Worm (Caenorhabditis elegans): ENCODE measurements around the gene rsp-4.
"Not testable (repeated sequence)": the region's sequence is repeated elsewhere in the genome, so short reads cannot be mapped to it uniquely, and the experiment has no call there.

rsp-4 gene

DNA sequence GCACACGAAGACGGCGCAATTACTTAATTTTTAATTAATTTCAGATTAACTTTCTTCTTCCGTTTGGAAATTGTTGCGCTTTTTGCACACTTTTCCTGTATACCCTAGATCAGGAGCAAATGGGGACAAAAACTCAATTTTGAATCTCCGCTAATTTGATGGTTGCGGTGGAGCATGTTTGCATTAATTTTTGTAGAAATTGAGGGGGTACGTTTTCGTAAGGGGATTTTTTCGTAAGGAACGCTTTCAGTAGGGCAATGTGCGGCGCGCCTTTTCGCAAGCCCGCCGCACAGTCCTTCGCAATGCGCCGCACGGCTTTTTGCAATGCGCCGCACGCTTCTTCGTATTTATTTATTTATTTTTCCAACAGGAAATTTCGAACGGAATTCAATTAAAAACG lies 42.3 kb downstream of the rsp-4 start (continued):
- peak; percentile 57; the same call in 1 of the 2 replicates for TF ChIP-seq attf-6 (GFP tag; IDR thresholded peaks at IDR 0.05)
- peak; percentile 70 for TF ChIP-seq F33H1.4 (GFP tag; IDR thresholded peaks at IDR 0.05)
- TF ChIP-seq madf-6 (GFP tag; IDR thresholded peaks at IDR 0.05) = peak; percentile 82
- peak; percentile 63; the same call in 1 of the 2 replicates for TF ChIP-seq Y67H2A.10 (GFP tag; conservative IDR thresholded peaks at IDR 0.05)
- TF ChIP-seq lir-1 (GFP tag; conservative IDR thresholded peaks at IDR 0.05) = peak; percentile 57; the same call in 1 of the 2 replicates
- peak; percentile 53 for TF ChIP-seq efl-1 (GFP tag; optimal IDR thresholded peaks at IDR 0.05)
- TF ChIP-seq B0019.2 (GFP tag; conservative IDR thresholded peaks at IDR 0.05) = peak; percentile 78
- peak; percentile 74 for TF ChIP-seq hmg-1.2 (GFP tag; IDR thresholded peaks at IDR 0.05)
- TF ChIP-seq lin-35 (GFP tag; optimal IDR thresholded peaks at IDR 0.05) = peak in 1 of 3 experiments; percentile 73
- not testable (repeated sequence) for TF ChIP-seq snpc-4 (GFP tag; optimal IDR thresholded peaks at IDR 0.05)
- TF ChIP-seq snpc-4 (tag; optimal IDR thresholded peaks at IDR 0.05) = peak in 1 of 4 experiments; percentile 36
- TF ChIP-seq lsl-1 (GFP tag; optimal IDR thresholded peaks at IDR 0.05) = peak; percentile 63
- peak; percentile 1 for TF ChIP-seq nhr-80 (tag; optimal IDR thresholded peaks at IDR 0.05)
- peak; percentile 100 for TF ChIP-seq C06A6.2 (GFP tag; conservative IDR thresholded peaks at IDR 0.05)

DNA sequence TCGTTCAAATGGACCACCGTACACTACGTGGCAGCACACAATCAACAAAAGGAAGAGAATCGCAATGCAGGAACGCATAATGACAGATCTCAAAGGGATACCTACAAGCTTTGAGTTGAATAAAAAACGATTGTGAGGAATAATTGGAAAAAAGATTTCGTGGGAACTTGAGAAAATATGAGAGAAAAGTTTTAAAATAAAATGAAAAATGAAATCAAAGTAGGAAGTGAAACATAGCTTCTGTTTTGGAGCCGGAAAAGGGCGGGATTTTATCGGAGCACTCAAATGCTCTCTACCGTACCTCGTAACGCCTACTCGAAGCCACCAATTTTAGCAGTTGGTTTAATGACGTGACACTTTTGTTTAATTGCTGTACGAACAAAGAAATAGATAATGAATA lies 43.9 kb downstream of the rsp-4 start, which contains the start of gene F09E5.14:
Gene F09E5.14 (minus strand): TSS at position 101 of the 400 bp plus-strand sequence.
- TF ChIP-seq dpl-1 (GFP tag; optimal IDR thresholded peaks at IDR 0.05) (no peak), nhr-27 (tag; optimal IDR thresholded peaks at IDR 0.05) (no peak), lag-1 (GFP tag; IDR thresholded peaks at IDR 0.05) (no peak), Y67H2A.10 (GFP tag; conservative IDR thresholded peaks at IDR 0.05) (no peak), egrh-3 (GFP tag; IDR thresholded peaks at IDR 0.05) (no peak), snpc-1.1 (tag; optimal IDR thresholded peaks at IDR 0.05; ENCODE audit: insufficient read depth) (no peak), F55B11.4 (tag; optimal IDR thresholded peaks at IDR 0.05; ENCODE audit: borderline replicate concordance, insufficient read depth) (no peak), hmg-20 (GFP tag; IDR thresholded peaks at IDR 0.05) (no peak), B0035.1 (tag; optimal IDR thresholded peaks at IDR 0.05) (no peak), mes-4 (tag; optimal IDR thresholded peaks at IDR 0.05) (no peak), hmg-1.2 (GFP tag; IDR thresholded peaks at IDR 0.05) (no peak)

DNA sequence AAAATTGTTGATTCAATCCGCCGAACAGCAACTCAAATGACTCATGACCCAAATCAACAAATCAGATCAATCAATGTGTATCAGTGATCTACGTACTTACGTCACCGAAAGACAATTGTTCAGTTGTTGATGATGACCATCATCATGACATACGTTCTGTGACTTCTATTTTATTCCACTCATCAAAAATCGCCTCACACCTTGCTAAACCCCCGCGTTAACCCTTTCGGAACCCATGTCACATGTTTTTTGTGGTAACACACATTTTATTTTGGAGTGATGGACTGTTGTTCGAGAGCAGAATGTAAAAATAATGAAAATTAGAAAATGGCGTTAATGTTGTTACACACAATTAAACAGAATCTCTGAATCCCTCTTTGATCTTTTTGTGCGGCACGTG lies 46.2 kb downstream of the rsp-4 start:
- TF ChIP-seq nfyb-1 (GFP tag; IDR thresholded peaks at IDR 0.05) (0 out of 2 replicates have a peak, but pooled peaks have one; percentile 1), T07F8.4 (tag; optimal IDR thresholded peaks at IDR 0.05) (no peak), tlf-1 (GFP tag; optimal IDR thresholded peaks at IDR 0.05) (no peak), athp-1 (tag; optimal IDR thresholded peaks at IDR 0.05) (no peak)

- TF ChIP-seq hmg-1.2 (GFP tag; IDR thresholded peaks at IDR 0.05) (no peak), fkh-3 (tag; optimal IDR thresholded peaks at IDR 0.05) (no peak), nhr-80 (tag; optimal IDR thresholded peaks at IDR 0.05) (no peak), Y56A3A.18 (GFP tag; IDR thresholded peaks at IDR 0.05) (no peak), somi-1 (GFP tag; optimal IDR thresholded peaks at IDR 0.05) (no peak), B0336.3 (GFP tag; IDR thresholded peaks at IDR 0.05) (no peak), ekl-4 (GFP tag; IDR thresholded peaks at IDR 0.05) (no peak), B0261.1 (tag; optimal IDR thresholded peaks at IDR 0.05) (no peak), dox-1 (GFP tag; IDR thresholded peaks at IDR 0.05) (no peak)
Measured at ce11 chrII:5341573-5341972, 47.1 kb downstream of the rsp-4 start.

Data from whole organism, young adult.